Fruit fly (Drosophila melanogaster): ENCODE data around the gene mura.

dm6 chr3R:9561121-9561520, 9.5 kb upstream of the mura start:
- TF ChIP-seq ovo (GFP tag; optimal IDR thresholded peaks at IDR 0.05) (no peak), kay (GFP tag; ENCODE audit: borderline replicate concordance) (no peak), Mnt (GFP tag; optimal IDR thresholded peaks at IDR 0.05) (no peak), CG7101 (tag; optimal IDR thresholded peaks at IDR 0.05) (no peak), CG11617 (GFP tag; optimal IDR thresholded peaks at IDR 0.05) (no peak), CG33017 (tag; optimal IDR thresholded peaks at IDR 0.05) (no peak), CG12768 (GFP tag; optimal IDR thresholded peaks at IDR 0.05) (no peak), CG5204 (GFP tag; optimal IDR thresholded peaks at IDR 0.05) (no peak)

Measured in whole organism, adult.